Worm (Caenorhabditis elegans) whole organism, early embryonic: ENCODE measurements around the gene F36H12.5.
"Not testable (repeated sequence)": the region's sequence is repeated elsewhere in the genome, so short reads cannot be mapped to it uniquely, and the experiment has no call there.

Experiments used
- B0310.2 ChIP-seq: sonication (generic microtip); optimal IDR thresholded peaks from 2 replicates; lab custom pipeline; 2016; ENCODE audit warnings: mild to moderate bottlenecking, missing genetic modification characterization, missing compliant biosample characterization
- F13C5.2 ChIP-seq: sonication (generic microtip); optimal IDR thresholded peaks from 2 replicates; lab custom pipeline; 2017; ENCODE audit warnings: mild to moderate bottlenecking, missing genetic modification characterization, inconsistent platforms, missing compliant biosample characterization
- aly-1 ChIP-seq: sonication (generic microtip); optimal IDR thresholded peaks from 2 replicates; lab custom pipeline; 2016; ENCODE audit warnings: missing genetic modification characterization, missing compliant biosample characterization
- ama-1 ChIP-seq: fragments of 150-350 bp; optimal IDR thresholded peaks from 2 replicates; lab custom pipeline; 2014
- ceh-13 ChIP-seq: fragments of 200-800 bp; sonication (Bioruptor generic); optimal IDR thresholded peaks from 2 replicates; lab custom pipeline; 2018; ENCODE audit warnings: mild to moderate bottlenecking, missing genetic modification characterization, missing compliant biosample characterization
- ceh-36 ChIP-seq: sonication (generic microtip); optimal IDR thresholded peaks from 2 replicates; lab custom pipeline; 2016; ENCODE audit warnings: missing genetic modification characterization, inconsistent platforms, missing compliant biosample characterization
- ets-7 ChIP-seq: sonication (generic microtip); optimal IDR thresholded peaks from 2 replicates; lab custom pipeline; 2016; ENCODE audit warnings: missing genotype, missing genetic modification characterization, missing compliant biosample characterization
- flt-1 ChIP-seq: fragments of 200-800 bp; sonication (Bioruptor generic); IDR thresholded peaks from 2 replicates; pipeline ENCODE4 v1.3.6; 2022; ENCODE audit warnings: missing genetic modification characterization, missing compliant biosample characterization
- hmbx-1 ChIP-seq: sonication (generic microtip); optimal IDR thresholded peaks from 2 replicates; lab custom pipeline; 2016; ENCODE audit warnings: mild to moderate bottlenecking, missing genetic modification characterization, missing compliant biosample characterization
- hmg-4 ChIP-seq: fragments of 200-800 bp; sonication (Bioruptor generic); optimal IDR thresholded peaks from 2 replicates; lab custom pipeline; 2018; ENCODE audit warnings: mild to moderate bottlenecking, missing genetic modification characterization, missing compliant biosample characterization
- hnd-1 ChIP-seq: sonication (generic microtip); optimal IDR thresholded peaks from 2 replicates; lab custom pipeline; 2016; ENCODE audit warnings: missing genetic modification characterization, missing compliant biosample characterization
- pes-1 ChIP-seq: fragments of 200-800 bp; sonication (Bioruptor generic); IDR thresholded peaks from 2 replicates; pipeline ENCODE4 v1.3.6; 2022; ENCODE audit warnings: missing genetic modification reagents, missing genetic modification characterization, missing compliant biosample characterization
- scrt-1 ChIP-seq: fragments of 200-800 bp; sonication (Bioruptor generic); IDR thresholded peaks from 2 replicates; pipeline ENCODE4 v1.3.6; 2022; ENCODE audit warnings: missing genetic modification characterization, missing compliant biosample characterization
- sea-1 ChIP-seq: fragments of 200-800 bp; sonication (Bioruptor generic); conservative IDR thresholded peaks from 2 replicates; pipeline ENCODE4 v1.3.6; 2022; ENCODE audit warnings: missing genetic modification characterization, missing compliant biosample characterization
- tbx-11 ChIP-seq: fragments of 200-800 bp; sonication (Bioruptor generic); IDR thresholded peaks from 2 replicates; pipeline ENCODE4 v1.3.6; 2022; ENCODE audit warnings: missing genetic modification characterization, missing compliant biosample characterization
- tbx-37 ChIP-seq: fragments of 200-800 bp; sonication (Bioruptor generic); conservative IDR thresholded peaks from 2 replicates; pipeline ENCODE4 v1.3.6; 2022; ENCODE audit warnings: missing genetic modification reagents, missing genetic modification characterization, missing compliant biosample characterization
- tra-4 ChIP-seq: sonication (generic microtip); optimal IDR thresholded peaks from 2 replicates; lab custom pipeline; 2017; ENCODE audit warnings: missing genetic modification characterization, missing compliant biosample characterization

Gene F36H12.5

DNA sequence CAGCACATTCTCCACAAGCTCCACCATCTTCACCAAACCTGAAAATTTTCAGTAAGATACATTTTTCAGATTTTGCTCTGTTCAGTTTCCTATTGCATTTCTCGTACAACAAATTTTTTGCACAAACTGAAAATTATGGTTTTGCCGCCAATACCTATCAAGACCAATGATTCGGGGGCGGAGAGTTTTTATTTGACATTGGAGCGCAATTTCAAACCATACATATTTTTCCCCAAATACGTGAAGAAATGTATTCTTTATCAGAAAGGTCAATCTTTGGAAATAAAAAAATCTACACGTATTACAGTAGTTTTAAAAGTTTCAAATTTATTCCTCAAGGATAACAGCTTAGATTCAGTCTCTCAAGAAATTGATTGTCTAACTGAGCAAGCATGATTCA is at the start of gene F36H12.5:
F36H12.5 (plus strand) TSS at position 301 of the 400 bp plus-strand sequence.
- TF ChIP-seq tra-4 (tag; lab: Kevin White, UChicago), result no peak
- no peak for TF ChIP-seq ceh-36
- no peak for TF ChIP-seq ceh-13 (GFP tag; lab: Kevin White, UChicago)
- no peak for TF ChIP-seq F13C5.2 (tag; lab: Kevin White, UChicago)
- no peak for TF ChIP-seq aly-1
- TF ChIP-seq hnd-1 (tag; lab: Kevin White, UChicago), result no peak
- no peak for TF ChIP-seq tbx-11 (GFP tag; lab: Robert Waterston, UW)
- TF ChIP-seq ama-1 (lab: Kevin White, UChicago), result no peak
- TF ChIP-seq sea-1, result no peak
- no peak for TF ChIP-seq ets-7
- no peak for TF ChIP-seq tbx-37 (GFP tag; lab: Robert Waterston, UW)
- no peak for TF ChIP-seq hmbx-1 (tag; lab: Kevin White, UChicago)
- no peak for TF ChIP-seq hmg-4 (GFP tag; lab: Kevin White, UChicago)
- TF ChIP-seq scrt-1 (GFP tag; lab: Robert Waterston, UW), result no peak

DNA sequence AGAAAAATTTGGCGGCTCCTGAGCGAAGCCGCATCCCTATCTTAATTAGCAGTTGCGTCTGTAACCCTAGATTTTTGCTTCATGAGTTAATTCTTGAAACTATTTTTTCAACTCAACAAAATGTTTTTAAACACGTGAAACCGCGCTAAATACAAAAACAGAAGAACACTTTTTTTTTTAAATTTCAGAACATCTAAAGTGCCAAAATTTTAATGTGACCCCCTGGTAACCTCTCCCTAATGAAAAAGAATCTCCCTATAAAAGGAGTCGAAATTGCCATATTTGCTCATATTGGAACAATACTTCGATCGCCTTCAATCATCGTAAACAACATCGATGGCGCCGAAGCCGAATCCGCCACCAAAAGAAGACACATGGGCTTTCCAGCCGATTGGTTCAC is 48.1 kb upstream of the F36H12.5 start, which contains the start of gene nsph-4.2:
nsph-4.2 (plus strand) TSS at position 301 of the 400 bp plus-strand sequence.
- TF ChIP-seq tra-4 (tag; lab: Kevin White, UChicago); hmbx-1 (tag; lab: Kevin White, UChicago); tbx-11 (GFP tag; lab: Robert Waterston, UW): not testable (repeated sequence)

DNA sequence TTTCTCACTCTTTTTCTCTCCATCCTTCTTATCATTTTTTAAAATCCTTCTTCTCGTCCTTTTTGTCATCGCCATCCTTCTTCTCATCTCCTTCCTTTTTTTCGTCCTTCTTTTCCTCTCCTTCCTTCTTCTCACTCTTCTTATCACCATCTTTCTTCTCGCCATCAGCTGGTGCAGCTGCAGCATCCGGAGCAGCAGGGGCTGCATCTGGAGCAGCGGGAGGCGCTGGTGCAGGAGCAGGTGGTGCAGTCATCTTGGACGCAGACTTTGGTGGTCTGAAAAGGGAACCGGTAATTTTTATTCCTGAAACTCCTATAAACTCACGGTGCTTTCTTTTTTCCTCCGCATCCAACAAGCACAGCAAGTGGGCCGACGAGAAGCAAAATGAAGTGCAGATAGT is 44.9 kb upstream of the F36H12.5 start:
- no peak for TF ChIP-seq ceh-13 (GFP tag; lab: Kevin White, UChicago)
- no peak for TF ChIP-seq ceh-36
- TF ChIP-seq hmg-4 (GFP tag; lab: Kevin White, UChicago), result no peak
- TF ChIP-seq ets-7, result no peak
- no peak for TF ChIP-seq tbx-37 (GFP tag; lab: Robert Waterston, UW)
- TF ChIP-seq ama-1 (lab: Kevin White, UChicago), result no peak
- no peak for TF ChIP-seq pes-1 (GFP tag; lab: Robert Waterston, UW)
- no peak for TF ChIP-seq hnd-1 (tag; lab: Kevin White, UChicago)
- TF ChIP-seq F13C5.2 (tag; lab: Kevin White, UChicago), result no peak
- TF ChIP-seq sea-1, result no peak
- no peak for TF ChIP-seq aly-1
- TF ChIP-seq tra-4 (tag; lab: Kevin White, UChicago), result no peak
- no peak for TF ChIP-seq hmbx-1 (tag; lab: Kevin White, UChicago)
- no peak for TF ChIP-seq B0310.2 (tag; lab: Kevin White, UChicago)
- TF ChIP-seq tbx-11 (GFP tag; lab: Robert Waterston, UW), result no peak
- no peak for TF ChIP-seq scrt-1 (GFP tag; lab: Robert Waterston, UW)
- TF ChIP-seq flt-1 (GFP tag; lab: Robert Waterston, UW), result no peak

DNA sequence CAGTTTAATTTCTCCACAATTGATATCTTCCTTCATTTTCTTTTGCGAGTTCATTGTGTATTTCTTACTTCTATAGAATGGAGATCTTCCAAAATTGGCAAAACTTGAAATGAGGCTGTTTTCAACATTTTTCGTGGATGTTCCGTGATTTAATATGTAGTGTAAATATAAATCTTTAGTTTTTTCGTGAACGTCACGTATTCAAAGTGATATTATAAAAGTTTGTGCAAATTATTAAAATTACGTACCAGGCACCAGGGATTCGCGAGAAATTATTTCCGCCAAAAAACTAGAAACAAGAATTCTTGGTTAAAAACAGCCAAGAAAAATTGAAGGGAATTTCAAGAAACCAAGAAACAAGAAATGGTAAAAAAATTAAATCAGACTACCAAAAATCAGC is 42.3 kb upstream of the F36H12.5 start, which contains the start of gene Y59E9AL.8:
Y59E9AL.8 (minus strand) TSS at position 101 of the 400 bp plus-strand sequence.
- TF ChIP-seq tbx-37 (GFP tag; lab: Robert Waterston, UW) (no peak), flt-1 (GFP tag; lab: Robert Waterston, UW) (no peak), hnd-1 (tag; lab: Kevin White, UChicago) (no peak), hmbx-1 (tag; lab: Kevin White, UChicago) (no peak), ama-1 (lab: Kevin White, UChicago) (no peak), tbx-11 (GFP tag; lab: Robert Waterston, UW) (no peak)

DNA sequence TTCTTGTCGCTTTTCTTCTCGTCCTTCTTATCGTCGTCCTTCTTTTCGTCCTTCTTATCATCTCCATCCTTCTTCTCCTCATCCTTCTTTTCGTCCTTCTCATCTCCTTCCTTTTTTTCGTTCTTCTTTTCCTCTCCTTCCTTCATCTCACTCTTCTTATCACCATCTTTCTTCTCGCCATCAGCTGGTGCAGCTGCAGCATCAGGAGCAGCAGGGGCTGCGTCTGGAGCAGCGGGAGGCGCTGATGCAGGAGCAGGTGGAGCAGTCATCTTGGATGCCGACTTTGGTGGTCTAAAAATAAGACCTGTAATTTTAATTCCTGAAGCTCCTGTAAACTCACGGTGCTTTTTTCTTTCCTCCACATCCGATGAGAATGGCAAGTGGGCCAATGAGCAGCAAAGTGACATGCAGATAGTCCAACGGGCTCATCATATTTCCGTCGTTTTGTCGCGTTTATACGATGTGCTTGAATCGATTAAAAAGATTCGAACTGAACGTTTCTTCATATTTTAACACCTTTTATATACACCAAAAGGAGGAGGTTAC is 41.2 kb upstream of the F36H12.5 start, which contains the start of gene cylc-1:
cylc-1 (minus strand) TSS at position 496 of the 546 bp plus-strand sequence.
- TF ChIP-seq hmg-4 (GFP tag; lab: Kevin White, UChicago); scrt-1 (GFP tag; lab: Robert Waterston, UW); pes-1 (GFP tag; lab: Robert Waterston, UW): not testable (repeated sequence)

DNA sequence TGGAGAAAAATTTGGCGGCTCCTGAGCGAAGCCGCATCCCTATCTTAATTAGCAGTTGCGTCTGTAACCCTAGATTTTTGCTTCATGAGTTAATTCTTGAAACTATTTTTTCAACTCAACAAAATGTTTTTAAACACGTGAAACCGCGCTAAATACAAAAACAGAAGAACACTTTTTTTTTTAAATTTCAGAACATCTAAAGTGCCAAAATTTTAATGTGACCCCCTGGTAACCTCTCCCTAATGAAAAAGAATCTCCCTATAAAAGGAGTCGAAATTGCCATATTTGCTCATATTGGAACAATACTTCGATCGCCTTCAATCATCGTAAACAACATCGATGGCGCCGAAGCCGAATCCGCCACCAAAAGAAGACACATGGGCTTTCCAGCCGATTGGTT is 40.0 kb upstream of the F36H12.5 start, which contains the start of gene nsph-4.1:
nsph-4.1 (plus strand) TSS at position 301 of the 400 bp plus-strand sequence.
- not testable (repeated sequence) for TF ChIP-seq F13C5.2 (tag; lab: Kevin White, UChicago); aly-1; scrt-1 (GFP tag; lab: Robert Waterston, UW)

DNA sequence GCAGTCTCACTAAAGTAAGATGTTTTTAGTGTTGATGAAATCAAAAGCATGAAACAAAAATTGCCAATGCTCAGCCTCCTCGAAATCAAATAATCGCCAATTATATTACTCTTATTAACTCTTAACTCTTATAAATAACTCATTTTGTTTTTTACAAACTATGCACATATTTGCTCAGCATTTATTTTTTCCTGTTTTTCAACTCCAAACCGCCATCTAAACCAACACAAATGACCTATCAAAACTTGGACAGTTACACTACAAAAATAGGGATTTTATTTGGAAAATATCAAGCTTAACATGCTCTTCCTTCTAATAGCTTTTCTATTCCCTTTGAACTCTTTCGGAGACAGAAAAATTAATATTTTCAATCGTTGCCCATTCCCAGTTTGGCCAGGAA is 38.0 kb upstream of the F36H12.5 start, which contains the start of gene thn-6:
thn-6 (plus strand) TSS at position 301 of the 400 bp plus-strand sequence.
- TF ChIP-seq hnd-1 (tag; lab: Kevin White, UChicago) (no peak), tbx-37 (GFP tag; lab: Robert Waterston, UW) (no peak), tbx-11 (GFP tag; lab: Robert Waterston, UW) (no peak), B0310.2 (tag; lab: Kevin White, UChicago) (no peak), hmg-4 (GFP tag; lab: Kevin White, UChicago) (no peak), sea-1 (no peak), ceh-13 (GFP tag; lab: Kevin White, UChicago) (no peak), F13C5.2 (tag; lab: Kevin White, UChicago) (no peak), flt-1 (GFP tag; lab: Robert Waterston, UW) (no peak), aly-1 (no peak), pes-1 (GFP tag; lab: Robert Waterston, UW) (no peak), ets-7 (no peak), hmbx-1 (tag; lab: Kevin White, UChicago) (no peak), tra-4 (tag; lab: Kevin White, UChicago) (no peak), ceh-36 (no peak), ama-1 (lab: Kevin White, UChicago) (no peak), scrt-1 (GFP tag; lab: Robert Waterston, UW) (no peak)
